Fruit fly (Drosophila melanogaster) whole organism: ENCODE results near the gene tty.

ENCODE experiments used
- CG8478 ChIP-seq: fragments of >200 bp; optimal IDR thresholded peaks from 2 replicates; lab custom pipeline; 2018; ENCODE audit warnings: inconsistent platforms
- Dll ChIP-seq: fragments of >200 bp; optimal IDR thresholded peaks from 2 replicates; lab custom pipeline; 2017
- EcR ChIP-seq, 2 experiments: fragments of >200 bp; optimal IDR thresholded peaks; 2 replicates each; lab custom pipeline; 2017; ENCODE audit warnings: missing biosample characterization in 2 of 2, missing genetic modification characterization in 2 of 2, missing genetic modification reagents in 2 of 2
- pan ChIP-seq: fragments of >200 bp; optimal IDR thresholded peaks from 2 replicates; lab custom pipeline; 2017
- psq ChIP-seq: fragments of >200 bp; optimal IDR thresholded peaks from 2 replicates; lab custom pipeline; 2017
- usp ChIP-seq: fragments of >200 bp; optimal IDR thresholded peaks from 2 replicates; lab custom pipeline; 2017; ENCODE audit warnings: missing biosample characterization, missing genetic modification characterization, mixed read lengths

tty gene

dm6 chrX:21323171-21323695 is 16.2 kb downstream of the tty start:
- no peak for TF ChIP-seq usp (GFP tag; lab: Kevin White, UChicago)
- TF ChIP-seq CG8478 (lab: Kevin White, UChicago): no peak
- no peak for TF ChIP-seq Dll
- TF ChIP-seq pan (lab: Kevin White, UChicago): no peak
- no peak for TF ChIP-seq EcR (GFP tag; optimal IDR thresholded peaks at IDR 0.05; lab: Kevin White, UChicago)
- TF ChIP-seq psq (lab: Kevin White, UChicago): no peak

- no peak for TF ChIP-seq EcR (GFP tag; optimal IDR thresholded peaks at IDR 0.05; lab: Kevin White, UChicago)
- TF ChIP-seq pan (lab: Kevin White, UChicago): no peak
- no peak for TF ChIP-seq Dll
- TF ChIP-seq psq (lab: Kevin White, UChicago): no peak
- TF ChIP-seq usp (GFP tag; lab: Kevin White, UChicago): no peak
- TF ChIP-seq CG8478 (lab: Kevin White, UChicago): no peak
Measured at dm6 chrX:21322289-21322981, 17.0 kb downstream of the tty start.

- TF ChIP-seq Dll: no peak
- TF ChIP-seq EcR (GFP tag; optimal IDR thresholded peaks at IDR 0.05; lab: Kevin White, UChicago): no peak
- no peak for TF ChIP-seq CG8478 (lab: Kevin White, UChicago)
- no peak for TF ChIP-seq psq (lab: Kevin White, UChicago)
Measured at dm6 chrX:21319202-21319772, 20.2 kb downstream of the tty start, which contains the start of the genes SLIRP1 and anox. TSS of gene SLIRP1 (minus strand) at chrX:21319296. TSS of gene anox (minus strand) at chrX:21319296.

- TF ChIP-seq EcR (GFP tag; optimal IDR thresholded peaks at IDR 0.05; lab: Kevin White, UChicago): no peak
- TF ChIP-seq CG8478 (lab: Kevin White, UChicago): no peak
- no peak for TF ChIP-seq Dll
- TF ChIP-seq pan (lab: Kevin White, UChicago): no peak
- no peak for TF ChIP-seq usp (GFP tag; lab: Kevin White, UChicago)
- no peak for TF ChIP-seq psq (lab: Kevin White, UChicago)
Measured at dm6 chrX:21317422-21317821, 22.1 kb downstream of the tty start, which contains the start of gene CG1801. TSS of gene CG1801 (minus strand) at chrX:21317522.

dm6 chrX:21315852-21316251 is 23.6 kb downstream of the tty start, which contains the start of gene Rpt6:
TSS of gene Rpt6 (plus strand) at chrX:21316052.
- TF ChIP-seq pan (lab: Kevin White, UChicago) (no peak), EcR (GFP tag; optimal IDR thresholded peaks at IDR 0.05; lab: Kevin White, UChicago) (no peak), psq (lab: Kevin White, UChicago) (no peak), CG8478 (lab: Kevin White, UChicago) (no peak), usp (GFP tag; lab: Kevin White, UChicago) (no peak), Dll (no peak)

dm6 chrX:21306485-21307142 is 32.9 kb downstream of the tty start, which contains the start of gene Abca3:
TSS of gene Abca3 (minus strand) at chrX:21306665.
- TF ChIP-seq CG8478 (lab: Kevin White, UChicago) (no peak), usp (GFP tag; lab: Kevin White, UChicago) (no peak), Dll (no peak), psq (lab: Kevin White, UChicago) (no peak), EcR (GFP tag; optimal IDR thresholded peaks at IDR 0.05; lab: Kevin White, UChicago) (no peak), pan (lab: Kevin White, UChicago) (no peak)

- no peak for TF ChIP-seq psq (lab: Kevin White, UChicago)
- TF ChIP-seq Dll: no peak
Measured at dm6 chrX:21285001-21285400, 54.5 kb downstream of the tty start, which contains the start of gene CG1494. TSS of gene CG1494 (plus strand) at chrX:21285301.

- TF ChIP-seq EcR (GFP tag; optimal IDR thresholded peaks at IDR 0.05; lab: Kevin White, UChicago): no peak
- no peak for TF ChIP-seq CG8478 (lab: Kevin White, UChicago)
- TF ChIP-seq Dll: no peak
- TF ChIP-seq pan (lab: Kevin White, UChicago): no peak
- TF ChIP-seq psq (lab: Kevin White, UChicago): no peak
Measured at dm6 chrX:21282035-21282434, 57.4 kb downstream of the tty start.

dm6 chrX:21281039-21281911 is 58.2 kb downstream of the tty start, which contains the start of gene Mnr:
TSS of gene Mnr (minus strand) at chrX:21281171.
- TF ChIP-seq EcR (GFP tag; optimal IDR thresholded peaks at IDR 0.05; lab: Kevin White, UChicago) (no peak), CG8478 (lab: Kevin White, UChicago) (no peak), psq (lab: Kevin White, UChicago) (no peak), Dll (no peak), pan (lab: Kevin White, UChicago) (peak; percentile 87)

dm6 chrX:21280629-21281028 is 58.8 kb downstream of the tty start:
- TF ChIP-seq usp (GFP tag; lab: Kevin White, UChicago) (no peak), EcR (GFP tag; optimal IDR thresholded peaks at IDR 0.05; lab: Kevin White, UChicago) (no peak), pan (lab: Kevin White, UChicago) (no peak), psq (lab: Kevin White, UChicago) (no peak)
